Worm (Caenorhabditis elegans) whole organism, L1 larva: ENCODE measurements around the gene vps-37.

Source experiments
- unc-130 ChIP-seq: fragments of 150-350 bp; optimal IDR thresholded peaks from 2 replicates; lab custom pipeline; 2017; ENCODE audit warnings: missing biosample characterization, missing genetic modification characterization, inconsistent platforms
- zag-1 ChIP-seq: fragments of 150-350 bp; optimal IDR thresholded peaks from 2 replicates; lab custom pipeline; 2014; ENCODE audit warnings: missing biosample characterization, missing genetic modification characterization

DNA sequence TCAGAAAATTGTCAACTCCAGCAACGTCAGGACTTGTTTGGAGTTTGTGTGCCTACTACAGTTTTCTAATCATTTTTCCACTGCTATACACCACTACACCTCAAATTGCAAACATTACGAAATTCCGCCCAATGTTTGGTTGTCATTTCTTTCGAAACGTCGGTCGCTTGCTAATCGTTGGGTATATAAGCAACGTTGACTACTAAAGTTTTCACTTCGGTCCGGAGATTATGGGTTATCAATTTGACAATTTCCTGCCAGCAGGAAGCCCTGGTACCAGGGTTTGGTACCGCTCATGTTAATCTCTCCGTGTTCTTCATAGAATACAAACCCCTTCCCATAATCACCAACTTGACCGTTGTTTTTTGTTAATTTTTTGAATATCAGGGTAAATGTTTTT lies 16.5 kb upstream of the vps-37 start:
- TF ChIP-seq zag-1 (tag; lab: Kevin White, UChicago) (no peak), unc-130 (tag; lab: Kevin White, UChicago) (no peak)
